Fruit fly (Drosophila melanogaster): ENCODE measurements around the gene IPIP.

- TF ChIP-seq bowl (GFP tag; IDR thresholded peaks at IDR 0.05) (no peak), eve (GFP tag; optimal IDR thresholded peaks at IDR 0.05) (no peak), CG3407 (GFP tag; optimal IDR thresholded peaks at IDR 0.05) (no peak), CG13775 (GFP tag; optimal IDR thresholded peaks at IDR 0.05) (no peak), dysf (GFP tag; IDR thresholded peaks at IDR 0.05) (no peak)
These were observed 16.0 kb upstream of the IPIP start for dm6 chr2L:6031838-6032237.
